Worm (Caenorhabditis elegans): ENCODE results near the gene F46G11.6.

The F46G11.6 gene

ce11 chrX:5790915-5791314 lies 4.6 kb downstream of the F46G11.6 start, which contains the start of gene twnk-1:
TSS of gene twnk-1 (plus strand) at chrX:5791215.
- TF ChIP-seq ahr-1 (tag; optimal IDR thresholded peaks at IDR 0.05) (no peak), madf-2 (tag; optimal IDR thresholded peaks at IDR 0.05) (no peak), ceh-22 (tag; optimal IDR thresholded peaks at IDR 0.05) (no peak), pag-3 (tag; optimal IDR thresholded peaks at IDR 0.05; ENCODE audit: borderline replicate concordance) (no peak)

ce11 chrX:5794432-5794831 lies 8.1 kb downstream of the F46G11.6 start:
- TF ChIP-seq rnt-1 (tag; optimal IDR thresholded peaks at IDR 0.05) = no peak
- TF ChIP-seq unc-86 (tag; optimal IDR thresholded peaks at IDR 0.05) = no peak
- no peak for TF ChIP-seq mec-3 (tag; optimal IDR thresholded peaks at IDR 0.05; ENCODE audit: borderline replicate concordance)
- TF ChIP-seq odd-2 (tag; optimal IDR thresholded peaks at IDR 0.05) = no peak
- no peak for TF ChIP-seq tbx-7 (tag; optimal IDR thresholded peaks at IDR 0.05)
- TF ChIP-seq fkh-6 (tag; optimal IDR thresholded peaks at IDR 0.05) = no peak
- TF ChIP-seq F13H6.1 (tag; optimal IDR thresholded peaks at IDR 0.05) = no peak
- no peak for TF ChIP-seq nhr-232 (tag; optimal IDR thresholded peaks at IDR 0.05)
- TF ChIP-seq pax-1 (tag; optimal IDR thresholded peaks at IDR 0.05) = no peak
- TF ChIP-seq pros-1 (tag; optimal IDR thresholded peaks at IDR 0.05) = no peak
- TF ChIP-seq sdc-2 (tag; optimal IDR thresholded peaks at IDR 0.05) = no peak
- TF ChIP-seq ceh-31 (tag; optimal IDR thresholded peaks at IDR 0.05) = no peak
- no peak for TF ChIP-seq syd-9 (tag; optimal IDR thresholded peaks at IDR 0.05)
- no peak for TF ChIP-seq elt-2 (tag; optimal IDR thresholded peaks at IDR 0.05)
- no peak for TF ChIP-seq ceh-18 (tag; optimal IDR thresholded peaks at IDR 0.05)

ce11 chrX:5798690-5799089 lies 12.4 kb downstream of the F46G11.6 start, which contains the start of gene F46G11.4:
TSS of gene F46G11.4 (minus strand) at chrX:5798790.
- no peak for TF ChIP-seq hlh-8 (tag; optimal IDR thresholded peaks at IDR 0.05)
- no peak for TF ChIP-seq ahr-1 (tag; optimal IDR thresholded peaks at IDR 0.05)
- TF ChIP-seq madf-2 (tag; optimal IDR thresholded peaks at IDR 0.05) = no peak
- TF ChIP-seq ceh-18 (tag; optimal IDR thresholded peaks at IDR 0.05) = no peak
- TF ChIP-seq tbx-2 (tag; optimal IDR thresholded peaks at IDR 0.05) = no peak
- TF ChIP-seq fax-1 (tag; optimal IDR thresholded peaks at IDR 0.05) = no peak
- TF ChIP-seq ceh-31 (tag; optimal IDR thresholded peaks at IDR 0.05) = no peak
- TF ChIP-seq unc-42 (tag; optimal IDR thresholded peaks at IDR 0.05) = no peak
- no peak for TF ChIP-seq ceh-45 (GFP tag; IDR thresholded peaks at IDR 0.05)
- no peak for TF ChIP-seq pros-1 (tag; optimal IDR thresholded peaks at IDR 0.05)
- TF ChIP-seq mec-3 (tag; optimal IDR thresholded peaks at IDR 0.05; ENCODE audit: borderline replicate concordance) = no peak
- no peak for TF ChIP-seq pag-3 (tag; optimal IDR thresholded peaks at IDR 0.05; ENCODE audit: borderline replicate concordance)
- no peak for TF ChIP-seq pax-1 (tag; optimal IDR thresholded peaks at IDR 0.05)
- no peak for TF ChIP-seq hlh-6 (tag; optimal IDR thresholded peaks at IDR 0.05)

ce11 chrX:5799229-5799628 lies 12.9 kb downstream of the F46G11.6 start:
- no peak for TF ChIP-seq odd-2 (tag; optimal IDR thresholded peaks at IDR 0.05)
- TF ChIP-seq ceh-31 (tag; optimal IDR thresholded peaks at IDR 0.05) = peak; percentile 49
- no peak for TF ChIP-seq zip-5 (tag; optimal IDR thresholded peaks at IDR 0.05)
- peak; percentile 99 for TF ChIP-seq unc-42 (tag; optimal IDR thresholded peaks at IDR 0.05)

- TF ChIP-seq dmd-4 (tag; optimal IDR thresholded peaks at IDR 0.05; ENCODE audit: borderline replicate concordance) = peak; percentile 89
- TF ChIP-seq fax-1 (tag; optimal IDR thresholded peaks at IDR 0.05) = peak; percentile 86
- TF ChIP-seq zip-5 (tag; optimal IDR thresholded peaks at IDR 0.05) = peak; percentile 36
- TF ChIP-seq ceh-24 (tag; optimal IDR thresholded peaks at IDR 0.05) = peak; percentile 52
- TF ChIP-seq ceh-31 (tag; optimal IDR thresholded peaks at IDR 0.05) = peak; percentile 84
- peak; percentile 86 for TF ChIP-seq nfya-1 (tag; optimal IDR thresholded peaks at IDR 0.05)
- TF ChIP-seq ceh-14 (tag; optimal IDR thresholded peaks at IDR 0.05) = peak; percentile 95
- TF ChIP-seq gmeb-2 (tag; optimal IDR thresholded peaks at IDR 0.05) = peak; percentile 86
- peak; percentile 82 for TF ChIP-seq tbx-2 (tag; optimal IDR thresholded peaks at IDR 0.05)
- TF ChIP-seq ama-1 (optimal IDR thresholded peaks at IDR 0.05) = no peak
- TF ChIP-seq dve-1 (tag; optimal IDR thresholded peaks at IDR 0.05) = peak; percentile 89
- TF ChIP-seq npax-4 (tag; optimal IDR thresholded peaks at IDR 0.05) = peak; percentile 70
- TF ChIP-seq unc-3 (GFP tag; conservative IDR thresholded peaks at IDR 0.05) = peak; percentile 78
- peak; percentile 73 for TF ChIP-seq unc-3 (tag; optimal IDR thresholded peaks at IDR 0.05)
- TF ChIP-seq pax-1 (tag; optimal IDR thresholded peaks at IDR 0.05) = no peak
- TF ChIP-seq hlh-30 (tag; optimal IDR thresholded peaks at IDR 0.05; ENCODE audit: insufficient read depth) = peak; percentile 41
- no peak for TF ChIP-seq ceh-22 (tag; optimal IDR thresholded peaks at IDR 0.05)
- peak; percentile 77 for TF ChIP-seq C08G9.2 (tag; optimal IDR thresholded peaks at IDR 0.05)
- TF ChIP-seq eyg-1 (tag; optimal IDR thresholded peaks at IDR 0.05) = peak; percentile 55
- no peak for TF ChIP-seq nhr-11 (tag; optimal IDR thresholded peaks at IDR 0.05)
- TF ChIP-seq syd-9 (tag; optimal IDR thresholded peaks at IDR 0.05) = peak; percentile 86
- peak; percentile 82 for TF ChIP-seq che-1 (tag; optimal IDR thresholded peaks at IDR 0.05)
- peak; percentile 92 for TF ChIP-seq sox-4 (tag; optimal IDR thresholded peaks at IDR 0.05)
- peak; percentile 82 for TF ChIP-seq lim-6 (tag; optimal IDR thresholded peaks at IDR 0.05)
- peak; percentile 28 for TF ChIP-seq mec-3 (tag; optimal IDR thresholded peaks at IDR 0.05; ENCODE audit: borderline replicate concordance)
- peak; percentile 91 for TF ChIP-seq pqm-1 (tag; optimal IDR thresholded peaks at IDR 0.05)
- peak; percentile 88 for TF ChIP-seq sdc-2 (tag; optimal IDR thresholded peaks at IDR 0.05)
These were observed 14.9 kb downstream of the F46G11.6 start for ce11 chrX:5801156-5801592.
